Worm (Caenorhabditis elegans) whole organism, L4 larva: ENCODE data around the gene cyp-14A3.
"Not testable (repeated sequence)": the region's sequence is repeated elsewhere in the genome, so short reads cannot be mapped to it uniquely, and the experiment has no call there.

Experiments
- F44E2.7 ChIP-seq: fragments of 200-800 bp; sonication (Bioruptor generic); IDR thresholded peaks from 2 replicates; pipeline ENCODE4 v2.1.2; 2022; ENCODE audit warnings: missing genetic modification characterization, missing compliant biosample characterization
- Y48G9A.11 ChIP-seq: fragments of 200-800 bp; sonication (Bioruptor generic); IDR thresholded peaks from 2 replicates; pipeline ENCODE4 v1.3.6; 2022; ENCODE audit warnings: missing genetic modification reagents, missing genetic modification characterization, missing compliant biosample characterization
- aly-2 ChIP-seq: sonication (generic microtip); optimal IDR thresholded peaks from 2 replicates; lab custom pipeline; 2018; ENCODE audit warnings: missing biosample characterization, missing genetic modification characterization
- arid-1 ChIP-seq: fragments of 200-800 bp; sonication (Bioruptor generic); conservative IDR thresholded peaks from 2 replicates; pipeline ENCODE4 v1.3.6; 2022; ENCODE audit warnings: missing genetic modification reagents, missing genetic modification characterization, missing compliant biosample characterization
- ceh-28 ChIP-seq: fragments of 150-350 bp; optimal IDR thresholded peaks from 2 replicates; lab custom pipeline; 2014; ENCODE audit warnings: missing biosample characterization, missing genetic modification reagents, missing genetic modification characterization
- daf-16 ChIP-seq, 3 experiments: sonication (generic microtip); optimal IDR thresholded peaks; 2 replicates each; lab custom pipeline; 2016 to 2017; ENCODE audit warnings: missing genetic modification characterization in 3 of 3, missing genetic modification reagents in 3 of 3, mild to moderate bottlenecking in 2 of 3, missing compliant biosample characterization in 2 of 3, missing biosample characterization in 1 of 3, moderate library complexity in 1 of 3
- daf-19 ChIP-seq: fragments of 200-800 bp; sonication (Bioruptor generic); conservative IDR thresholded peaks from 2 replicates; pipeline ENCODE4 v1.3.6; 2022; ENCODE audit warnings: missing genetic modification characterization, missing compliant biosample characterization
- dmd-6 ChIP-seq: fragments of 200-800 bp; sonication (Bioruptor generic); IDR thresholded peaks from 2 replicates; pipeline ENCODE4 v1.3.6; 2022; ENCODE audit warnings: missing genetic modification reagents, missing genetic modification characterization, missing compliant biosample characterization
- dmd-8 ChIP-seq: fragments of 200-800 bp; sonication (Bioruptor generic); IDR thresholded peaks from 2 replicates; pipeline ENCODE4 v1.3.6; 2022; ENCODE audit warnings: missing genetic modification characterization, missing compliant biosample characterization
- dve-1 ChIP-seq: sonication (generic microtip); optimal IDR thresholded peaks from 2 replicates; lab custom pipeline; 2017; ENCODE audit warnings: antibody characterized with exemption, mild to moderate bottlenecking, missing genetic modification characterization, missing compliant biosample characterization; ENCODE audit not compliant: insufficient read depth
- fkh-10 ChIP-seq: fragments of 150-350 bp; optimal IDR thresholded peaks from 2 replicates; lab custom pipeline; 2014; ENCODE audit warnings: missing biosample characterization, missing genetic modification reagents, missing genetic modification characterization
- hlh-11 ChIP-seq: fragments of 200-800 bp; sonication (Bioruptor generic); optimal IDR thresholded peaks from 2 replicates; lab custom pipeline; 2018; ENCODE audit warnings: mild to moderate bottlenecking, missing genetic modification characterization, missing compliant biosample characterization
- hmg-1.1 ChIP-seq: fragments of 200-800 bp; sonication (Bioruptor generic); IDR thresholded peaks from 2 replicates; pipeline ENCODE4 v1.3.6; 2022; ENCODE audit warnings: missing genetic modification reagents, missing genetic modification characterization, missing compliant biosample characterization
- lim-7 ChIP-seq: fragments of 200-800 bp; sonication (Bioruptor generic); IDR thresholded peaks from 2 replicates; pipeline ENCODE4 v1.3.6; 2022; ENCODE audit warnings: missing genetic modification characterization, missing compliant biosample characterization
- lin-1 ChIP-seq: fragments of 200-800 bp; sonication (Bioruptor generic); IDR thresholded peaks from 2 replicates; pipeline ENCODE4 v1.3.6; 2022; ENCODE audit warnings: missing genetic modification reagents, missing genetic modification characterization, missing compliant biosample characterization
- lin-38 ChIP-seq: fragments of 200-800 bp; sonication (Bioruptor generic); IDR thresholded peaks from 2 replicates; pipeline ENCODE4 v1.3.6; 2022; ENCODE audit warnings: missing genetic modification reagents, missing genetic modification characterization, missing compliant biosample characterization
- lir-3 ChIP-seq: sonication (generic microtip); optimal IDR thresholded peaks from 2 replicates; lab custom pipeline; 2016; ENCODE audit warnings: mild to moderate bottlenecking, missing genetic modification characterization, missing compliant biosample characterization
- lsy-2 ChIP-seq, 2 experiments: fragments of 150-350 bp in 1 of 2; sonication (generic microtip) in 1 of 2; optimal IDR thresholded peaks; 2 replicates each; lab custom pipeline; 2014 to 2017; ENCODE audit warnings: missing biosample characterization in 2 of 2, missing genetic modification characterization in 2 of 2
- mep-1 ChIP-seq: fragments of 150-350 bp; sonication (generic microtip); optimal IDR thresholded peaks from 3 replicates; lab custom pipeline; 2014; ENCODE audit warnings: missing biosample characterization, missing genetic modification characterization
- mes-2 ChIP-seq: sonication (generic microtip); optimal IDR thresholded peaks from 2 replicates; lab custom pipeline; 2016; ENCODE audit warnings: missing genotype, mild to moderate bottlenecking, missing genetic modification characterization, missing compliant biosample characterization; ENCODE audit not compliant: poor library complexity, severe bottlenecking
- mxl-2 ChIP-seq: fragments of 200-800 bp; sonication (Bioruptor generic); conservative IDR thresholded peaks from 2 replicates; pipeline ENCODE4 v1.3.6; 2022; ENCODE audit warnings: missing genetic modification reagents, missing genetic modification characterization, missing compliant biosample characterization
- nhr-25 ChIP-seq: sonication (generic microtip); optimal IDR thresholded peaks from 2 replicates; lab custom pipeline; 2017; ENCODE audit warnings: missing genetic modification characterization, mild to moderate bottlenecking, missing compliant biosample characterization, antibody characterized with exemption, moderate library complexity, borderline replicate concordance; ENCODE audit not compliant: insufficient read depth
- nhr-42 ChIP-seq: fragments of 200-800 bp; sonication (Bioruptor generic); IDR thresholded peaks from 2 replicates; pipeline ENCODE4 v1.3.6; 2022; ENCODE audit warnings: missing genetic modification characterization, missing compliant biosample characterization
- nhr-48 ChIP-seq: sonication (generic microtip); optimal IDR thresholded peaks from 2 replicates; lab custom pipeline; 2016; ENCODE audit warnings: mild to moderate bottlenecking, missing genetic modification characterization, missing compliant biosample characterization
- pha-4 ChIP-seq, 2 experiments: fragments of 150-350 bp in 1 of 2; fragments of 200-800 bp in 1 of 2; sonication (Bioruptor generic) in 1 of 2; IDR thresholded peaks in 1 of 2; optimal IDR thresholded peaks in 1 of 2; 2 replicates each; pipeline versions ENCODE4 v1.3.6 to Lab custom; 2014 to 2022; ENCODE audit warnings: missing genetic modification characterization in 2 of 2, missing genetic modification reagents in 2 of 2, missing biosample characterization in 1 of 2, missing compliant biosample characterization in 1 of 2
- pqm-1 ChIP-seq: sonication (generic microtip); optimal IDR thresholded peaks from 2 replicates; lab custom pipeline; 2017; ENCODE audit warnings: missing biosample characterization, missing genetic modification characterization
- sdz-12 ChIP-seq: fragments of 200-800 bp; sonication (Bioruptor generic); optimal IDR thresholded peaks from 2 replicates; lab custom pipeline; 2018; ENCODE audit warnings: mild to moderate bottlenecking, missing genetic modification characterization, missing compliant biosample characterization
- set-16 ChIP-seq: fragments of 200-800 bp; sonication (Bioruptor generic); IDR thresholded peaks from 2 replicates; pipeline ENCODE4 v1.3.6; 2022; ENCODE audit warnings: missing genetic modification reagents, missing genetic modification characterization, missing compliant biosample characterization
- snpc-1.2 ChIP-seq: fragments of 200-800 bp; sonication (Bioruptor generic); IDR thresholded peaks from 2 replicates; pipeline ENCODE4 v1.3.6; 2022; ENCODE audit warnings: missing genetic modification reagents, missing genetic modification characterization, missing compliant biosample characterization
- snpc-4 ChIP-seq: fragments of 150-350 bp; optimal IDR thresholded peaks from 2 replicates; lab custom pipeline; 2014; ENCODE audit warnings: missing biosample characterization, missing genetic modification characterization
- spr-1 ChIP-seq: sonication (generic microtip); optimal IDR thresholded peaks from 2 replicates; lab custom pipeline; 2016; ENCODE audit warnings: mild to moderate bottlenecking, missing genetic modification characterization, missing compliant biosample characterization
- tag-97 ChIP-seq: fragments of 200-800 bp; sonication (Bioruptor generic); IDR thresholded peaks from 2 replicates; pipeline ENCODE4 v1.3.6; 2022; ENCODE audit warnings: missing genetic modification characterization, missing compliant biosample characterization
- tra-1 ChIP-seq: fragments of 200-800 bp; sonication (Bioruptor generic); IDR thresholded peaks from 2 replicates; pipeline ENCODE4 v1.3.6; 2022; ENCODE audit warnings: missing genetic modification reagents, missing genetic modification characterization, missing compliant biosample characterization
- vab-7 ChIP-seq: fragments of 200-800 bp; sonication (Bioruptor generic); IDR thresholded peaks from 2 replicates; pipeline ENCODE4 v1.3.6; 2022; ENCODE audit warnings: missing genetic modification reagents, missing genetic modification characterization, missing compliant biosample characterization

Gene cyp-14A3

ce11 chrX:13264550-13264949, 9.5 kb downstream of the cyp-14A3 start (continued):
- TF ChIP-seq tag-97 (no peak), snpc-4 (tag; lab: Kevin White, UChicago) (no peak), F44E2.7 (GFP tag; lab: Robert Waterston, UW) (peak; percentile 91), set-16 (GFP tag; lab: Robert Waterston, UW) (no peak)

ce11 chrX:13262195-13262594, 11.8 kb downstream of the cyp-14A3 start, which contains the start of gene K09A11.1:
Gene K09A11.1 (plus strand): TSS chrX:13262495.
- TF ChIP-seq fkh-10 (GFP tag; lab: Kevin White, UChicago): no peak
- no peak for TF ChIP-seq arid-1 (GFP tag; lab: Robert Waterston, UW)
- TF ChIP-seq lir-3 (tag; lab: Kevin White, UChicago): no peak
- TF ChIP-seq hmg-1.1: no peak
- TF ChIP-seq ceh-28 (tag; lab: Kevin White, UChicago): no peak
- TF ChIP-seq mxl-2 (GFP tag; lab: Robert Waterston, UW): no peak
- TF ChIP-seq spr-1 (tag; lab: Kevin White, UChicago): no peak
- TF ChIP-seq Y48G9A.11 (GFP tag; lab: Robert Waterston, UW): no peak
- no peak for TF ChIP-seq aly-2 (tag; lab: Kevin White, UChicago)
- no peak for TF ChIP-seq dmd-8 (GFP tag; lab: Robert Waterston, UW)
- no peak for TF ChIP-seq lsy-2 (tag; optimal IDR thresholded peaks at IDR 0.05; lab: Kevin White, UChicago)
- TF ChIP-seq daf-19 (GFP tag; lab: Robert Waterston, UW): no peak
- TF ChIP-seq nhr-25 (tag; lab: Kevin White, UChicago): no peak
- no peak for TF ChIP-seq nhr-42 (GFP tag; lab: Robert Waterston, UW)
- no peak for TF ChIP-seq sdz-12 (GFP tag; lab: Kevin White, UChicago)

ce11 chrX:13261037-13261592, 12.9 kb downstream of the cyp-14A3 start:
- TF ChIP-seq dmd-6 (GFP tag; lab: Robert Waterston, UW) (peak; percentile 46), pha-4 (GFP tag; IDR thresholded peaks at IDR 0.05; lab: Robert Waterston, UW) (peak; percentile 57; the same call in 1 of the 2 replicates), tra-1 (GFP tag; lab: Robert Waterston, UW) (peak; percentile 61; the same call in 1 of the 2 replicates), dve-1 (tag; lab: Kevin White, UChicago) (peak; percentile 59), vab-7 (GFP tag; lab: Robert Waterston, UW) (peak; percentile 55; the same call in 1 of the 2 replicates), arid-1 (GFP tag; lab: Robert Waterston, UW) (0 out of 2 replicates have a peak, but pooled peaks have one; percentile 33), lin-1 (GFP tag; lab: Robert Waterston, UW) (0 out of 2 replicates have a peak, but pooled peaks have one; percentile 15), lin-38 (GFP tag; lab: Robert Waterston, UW) (peak; percentile 62), mep-1 (peak; percentile 6), hlh-11 (peak; percentile 13), snpc-1.2 (GFP tag; lab: Robert Waterston, UW) (peak; percentile 64; the same call in 1 of the 2 replicates), daf-16 (GFP tag; optimal IDR thresholded peaks at IDR 0.05; lab: Kevin White, UChicago) (peak in 1 of 2 experiments; percentile 51), daf-16 (tag; optimal IDR thresholded peaks at IDR 0.05; lab: Kevin White, UChicago) (peak; percentile 85), pqm-1 (peak; percentile 4), nhr-48 (tag; lab: Kevin White, UChicago) (peak; percentile 27), mes-2 (peak; percentile 49), lim-7 (GFP tag; lab: Robert Waterston, UW) (peak; percentile 70)
- TF ChIP-seq pha-4 (tag; optimal IDR thresholded peaks at IDR 0.05; lab: Kevin White, UChicago): not testable (repeated sequence)
